Worm (Caenorhabditis elegans) whole organism, young adult: Measurements from ENCODE around the gene C25H3.10.
A peak's percentile ranks its signal among the peaks of the same experiment; 100 is the strongest.

Experiments
- B0019.2 ChIP-seq: fragments of 200-800 bp; sonication (Bioruptor generic); conservative IDR thresholded peaks from 2 replicates; pipeline ENCODE4 v1.3.6; 2022; ENCODE audit warnings: missing genetic modification reagents, missing genetic modification characterization, missing compliant biosample characterization
- B0261.1 ChIP-seq: sonication (generic microtip); optimal IDR thresholded peaks from 2 replicates; lab custom pipeline; 2016; ENCODE audit warnings: mild to moderate bottlenecking, missing genetic modification characterization, moderate library complexity, missing compliant biosample characterization
- B0336.3 ChIP-seq: fragments of 200-800 bp; sonication (Bioruptor generic); IDR thresholded peaks from 2 replicates; pipeline ENCODE4 v1.3.6; 2022; ENCODE audit warnings: missing genetic modification characterization, missing compliant biosample characterization
- D2030.7 ChIP-seq: fragments of 200-800 bp; sonication (Bioruptor generic); IDR thresholded peaks from 2 replicates; pipeline ENCODE4 v1.3.6; 2022; ENCODE audit warnings: missing genetic modification reagents, missing genetic modification characterization, missing compliant biosample characterization
- F22D6.2 ChIP-seq: sonication (generic microtip); optimal IDR thresholded peaks from 2 replicates; lab custom pipeline; 2016; ENCODE audit warnings: mild to moderate bottlenecking, missing genetic modification characterization, missing compliant biosample characterization
- F23B12.7 ChIP-seq: sonication (generic microtip); optimal IDR thresholded peaks from 2 replicates; lab custom pipeline; 2017; ENCODE audit warnings: missing genetic modification characterization, mild to moderate bottlenecking, missing compliant biosample characterization, antibody characterized with exemption, moderate library complexity; ENCODE audit not compliant: insufficient read depth
- F33H1.4 ChIP-seq: fragments of 200-800 bp; sonication (Bioruptor generic); IDR thresholded peaks from 2 replicates; pipeline ENCODE4 v1.3.6; 2022; ENCODE audit warnings: missing genetic modification reagents, missing genetic modification characterization, missing compliant biosample characterization
- F37B4.10 ChIP-seq: fragments of 200-800 bp; sonication (Bioruptor generic); IDR thresholded peaks from 2 replicates; pipeline ENCODE4 v1.3.6; 2022; ENCODE audit warnings: missing genetic modification characterization, missing compliant biosample characterization
- F39B2.1 ChIP-seq: fragments of 200-800 bp; sonication (Bioruptor generic); IDR thresholded peaks from 2 replicates; pipeline ENCODE4 v1.3.6; 2022; ENCODE audit warnings: missing genetic modification reagents, missing genetic modification characterization, missing compliant biosample characterization
- F55B11.4 ChIP-seq: sonication (generic microtip); optimal IDR thresholded peaks from 2 replicates; lab custom pipeline; 2016; ENCODE audit warnings: missing compliant biosample characterization, missing genetic modification characterization, borderline replicate concordance; ENCODE audit not compliant: insufficient read depth
- T26A5.8 ChIP-seq: sonication (generic microtip); optimal IDR thresholded peaks from 2 replicates; lab custom pipeline; 2016; ENCODE audit warnings: missing genetic modification characterization, missing compliant biosample characterization
- Y53F4B.3 ChIP-seq: fragments of 200-800 bp; sonication (Bioruptor generic); IDR thresholded peaks from 2 replicates; pipeline ENCODE4 v1.3.6; 2022; ENCODE audit warnings: missing genetic modification reagents, missing genetic modification characterization, missing compliant biosample characterization
- Y53G8AR.9 ChIP-seq: fragments of 200-800 bp; sonication (Bioruptor generic); conservative IDR thresholded peaks from 2 replicates; pipeline ENCODE4 v1.3.6; 2022; ENCODE audit warnings: missing genetic modification reagents, missing genetic modification characterization, missing compliant biosample characterization
- Y56A3A.18 ChIP-seq: fragments of 200-800 bp; sonication (Bioruptor generic); IDR thresholded peaks from 2 replicates; pipeline ENCODE4 v1.3.6; 2022; ENCODE audit warnings: missing genetic modification reagents, missing genetic modification characterization, missing compliant biosample characterization
- Y79H2A.3 ChIP-seq: fragments of 200-800 bp; sonication (Bioruptor generic); conservative IDR thresholded peaks from 2 replicates; pipeline ENCODE4 v1.3.6; 2022; ENCODE audit warnings: missing genetic modification reagents, missing genetic modification characterization, missing compliant biosample characterization
- Y95B8A.8 ChIP-seq: fragments of 200-800 bp; sonication (Bioruptor generic); IDR thresholded peaks from 2 replicates; pipeline ENCODE4 v1.3.6; 2022; ENCODE audit warnings: missing genetic modification reagents, missing genetic modification characterization, missing compliant biosample characterization
- aptf-3 ChIP-seq: fragments of 200-800 bp; sonication (Bioruptor generic); IDR thresholded peaks from 2 replicates; pipeline ENCODE4 v1.3.6; 2022; ENCODE audit warnings: missing genetic modification characterization, missing compliant biosample characterization
- atf-7 ChIP-seq: sonication (generic microtip); optimal IDR thresholded peaks from 2 replicates; lab custom pipeline; 2017; ENCODE audit warnings: mild to moderate bottlenecking, missing genetic modification characterization, missing compliant biosample characterization
- athp-1 ChIP-seq: sonication (generic microtip); optimal IDR thresholded peaks from 2 replicates; lab custom pipeline; 2017; ENCODE audit warnings: mild to moderate bottlenecking, missing genetic modification characterization, missing compliant biosample characterization
- attf-5 ChIP-seq: fragments of 200-800 bp; sonication (Bioruptor generic); optimal IDR thresholded peaks from 2 replicates; lab custom pipeline; 2018; ENCODE audit warnings: mild to moderate bottlenecking, missing genetic modification characterization, missing compliant biosample characterization
- cebp-1 ChIP-seq, 2 experiments: fragments of 200-800 bp in 1 of 2; sonication (Bioruptor generic) in 1 of 2; sonication (generic microtip) in 1 of 2; IDR thresholded peaks in 1 of 2; optimal IDR thresholded peaks in 1 of 2; 2 replicates each; pipeline versions ENCODE4 v1.3.6 to Lab custom; 2017 to 2022; ENCODE audit warnings: missing compliant biosample characterization in 2 of 2, missing genetic modification characterization in 2 of 2, mild to moderate bottlenecking in 1 of 2, missing genetic modification reagents in 1 of 2, moderate library complexity in 1 of 2
- ceh-100 ChIP-seq: fragments of 200-800 bp; sonication (Bioruptor generic); IDR thresholded peaks from 2 replicates; pipeline ENCODE4 v1.3.6; 2022; ENCODE audit warnings: missing genetic modification reagents, missing genetic modification characterization, missing compliant biosample characterization
- ceh-27 ChIP-seq: fragments of 200-800 bp; sonication (Bioruptor generic); optimal IDR thresholded peaks from 2 replicates; lab custom pipeline; 2018; ENCODE audit warnings: mild to moderate bottlenecking, missing genetic modification characterization, moderate library complexity, missing compliant biosample characterization
- ceh-79 ChIP-seq: sonication (generic microtip); optimal IDR thresholded peaks from 2 replicates; lab custom pipeline; 2017; ENCODE audit warnings: mild to moderate bottlenecking, missing genetic modification characterization, missing compliant biosample characterization
- dpl-1 ChIP-seq: fragments of 150-350 bp; optimal IDR thresholded peaks from 2 replicates; lab custom pipeline; 2014; ENCODE audit warnings: missing biosample characterization, missing genetic modification reagents, missing genetic modification characterization
- egl-18 ChIP-seq: fragments of 200-800 bp; sonication (Bioruptor generic); IDR thresholded peaks from 2 replicates; pipeline ENCODE4 v1.3.6; 2022; ENCODE audit warnings: missing genetic modification reagents, missing genetic modification characterization, missing compliant biosample characterization
- egl-44 ChIP-seq: fragments of 200-800 bp; sonication (Bioruptor generic); IDR thresholded peaks from 2 replicates; pipeline ENCODE4 v1.3.6; 2022; ENCODE audit warnings: missing genetic modification reagents, missing genetic modification characterization, missing compliant biosample characterization
- egrh-3 ChIP-seq: fragments of 200-800 bp; sonication (Bioruptor generic); IDR thresholded peaks from 2 replicates; pipeline ENCODE4 v1.3.6; 2022; ENCODE audit warnings: missing genetic modification reagents, missing genetic modification characterization, missing compliant biosample characterization
- fkh-3 ChIP-seq: sonication (generic microtip); optimal IDR thresholded peaks from 2 replicates; lab custom pipeline; 2016; ENCODE audit warnings: mild to moderate bottlenecking, missing genetic modification characterization, missing compliant biosample characterization
- him-1 ChIP-seq: sonication (generic microtip); optimal IDR thresholded peaks from 2 replicates; lab custom pipeline; 2016; ENCODE audit warnings: missing genotype, missing genetic modification reagents, missing genetic modification characterization, missing compliant biosample characterization
- hmg-20 ChIP-seq: fragments of 200-800 bp; sonication (Bioruptor generic); IDR thresholded peaks from 2 replicates; pipeline ENCODE4 v1.3.6; 2022; ENCODE audit warnings: missing genetic modification reagents, missing genetic modification characterization, missing compliant biosample characterization
- hrde-1 ChIP-seq: sonication (generic microtip); optimal IDR thresholded peaks from 2 replicates; lab custom pipeline; 2016; ENCODE audit warnings: missing genetic modification characterization, mild to moderate bottlenecking, missing compliant biosample characterization, moderate library complexity, missing genotype, missing genetic modification reagents, borderline replicate concordance
- madf-10 ChIP-seq: sonication (generic microtip); optimal IDR thresholded peaks from 2 replicates; lab custom pipeline; 2016; ENCODE audit warnings: mild to moderate bottlenecking, missing genetic modification characterization, missing compliant biosample characterization
- mcd-1 ChIP-seq: fragments of 200-800 bp; sonication (Bioruptor generic); IDR thresholded peaks from 2 replicates; pipeline ENCODE4 v1.3.6; 2022; ENCODE audit warnings: missing genetic modification reagents, missing genetic modification characterization, missing compliant biosample characterization
- mel-28 ChIP-seq: sonication (generic microtip); optimal IDR thresholded peaks from 2 replicates; lab custom pipeline; 2016; ENCODE audit warnings: borderline replicate concordance, mild to moderate bottlenecking, missing genetic modification characterization, missing compliant biosample characterization
- nhr-80 ChIP-seq: sonication (generic microtip); optimal IDR thresholded peaks from 2 replicates; lab custom pipeline; 2016; ENCODE audit warnings: missing genetic modification characterization, missing compliant biosample characterization
- nhr-90 ChIP-seq: sonication (generic microtip); optimal IDR thresholded peaks from 2 replicates; lab custom pipeline; 2016; ENCODE audit warnings: missing genotype, mild to moderate bottlenecking, missing genetic modification characterization, missing compliant biosample characterization
- pha-4 ChIP-seq: fragments of 150-350 bp; sonication (generic microtip); optimal IDR thresholded peaks from 2 replicates; lab custom pipeline; 2014; ENCODE audit warnings: missing biosample characterization, missing genetic modification reagents, missing genetic modification characterization
- sdz-38 ChIP-seq: sonication (generic microtip); optimal IDR thresholded peaks from 2 replicates; lab custom pipeline; 2016; ENCODE audit warnings: missing genotype, missing genetic modification characterization, missing compliant biosample characterization
- sea-2 ChIP-seq: fragments of 200-800 bp; sonication (Bioruptor generic); IDR thresholded peaks from 2 replicates; pipeline ENCODE4 v1.3.6; 2022; ENCODE audit warnings: missing genetic modification characterization, missing compliant biosample characterization
- snpc-3.4 ChIP-seq: sonication (generic microtip); optimal IDR thresholded peaks from 2 replicates; lab custom pipeline; 2017; ENCODE audit warnings: missing genetic modification characterization, mild to moderate bottlenecking, missing compliant biosample characterization, antibody characterized with exemption, moderate library complexity, missing genotype, missing genetic modification reagents
- tbx-9 ChIP-seq: sonication (generic microtip); optimal IDR thresholded peaks from 2 replicates; lab custom pipeline; 2016; ENCODE audit warnings: borderline replicate concordance, missing genetic modification characterization, inconsistent platforms, missing compliant biosample characterization
- zfh-2 ChIP-seq: fragments of 200-800 bp; sonication (Bioruptor generic); conservative IDR thresholded peaks from 2 replicates; pipeline ENCODE4 v1.3.6; 2022; ENCODE audit warnings: missing genetic modification reagents, missing genetic modification characterization, missing compliant biosample characterization
- ztf-22 ChIP-seq: fragments of 200-800 bp; sonication (Bioruptor generic); optimal IDR thresholded peaks from 2 replicates; lab custom pipeline; 2018; ENCODE audit warnings: mild to moderate bottlenecking, missing genetic modification characterization, moderate library complexity, missing compliant biosample characterization
- ztf-25 ChIP-seq: fragments of 200-800 bp; sonication (Bioruptor generic); IDR thresholded peaks from 2 replicates; pipeline ENCODE4 v1.3.6; 2022; ENCODE audit warnings: missing genetic modification reagents, missing genetic modification characterization, missing compliant biosample characterization
- ztf-26 ChIP-seq: sonication (generic microtip); optimal IDR thresholded peaks from 2 replicates; lab custom pipeline; 2017; ENCODE audit warnings: missing genetic modification characterization, missing compliant biosample characterization

C25H3.10 gene

DNA sequence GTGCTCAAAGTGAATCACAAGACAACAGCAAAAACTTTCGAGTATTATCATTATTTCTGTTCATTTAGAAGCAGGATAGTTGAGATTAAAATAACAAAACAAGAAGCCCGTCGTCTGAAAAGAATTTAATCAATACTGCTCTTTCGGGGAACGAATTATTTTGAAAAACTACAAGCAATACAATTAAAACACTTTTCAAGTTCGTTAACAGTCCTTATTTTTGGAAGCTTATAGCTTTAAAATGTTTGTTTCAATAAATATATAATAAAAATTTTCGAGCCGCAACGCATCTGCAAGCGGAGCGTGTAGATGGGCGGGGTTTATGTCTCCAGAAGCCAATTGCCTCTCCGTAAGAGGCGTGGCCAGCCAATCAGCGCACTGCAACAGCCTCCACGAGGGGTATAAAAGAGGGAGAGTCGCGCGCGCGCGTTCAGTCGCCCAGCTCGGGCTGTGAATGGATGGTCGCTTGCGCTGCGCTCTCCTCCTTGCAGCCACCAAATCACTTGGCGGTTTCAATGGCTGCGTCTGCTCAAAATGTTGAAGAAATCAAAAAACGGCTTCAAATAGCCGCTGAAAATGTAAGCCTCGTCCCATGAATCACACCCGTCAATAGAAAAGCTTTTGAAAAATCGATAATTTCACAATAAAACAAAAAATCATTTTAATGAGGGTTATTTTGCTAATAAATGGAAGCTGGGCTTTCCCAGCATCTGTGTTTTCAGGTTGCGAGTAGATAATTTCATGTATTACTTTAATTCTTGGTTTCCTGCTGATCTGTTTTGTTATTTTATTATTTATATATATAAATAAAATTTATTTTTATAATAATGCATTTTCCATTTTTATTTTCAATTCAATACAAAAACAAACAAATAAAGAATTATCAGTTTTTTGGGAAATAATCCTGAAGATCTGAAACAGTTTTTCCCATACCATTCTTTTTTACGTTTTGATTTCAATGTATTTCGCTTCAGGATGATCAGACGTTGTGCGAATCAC lies 37.7 kb downstream of the C25H3.10 start, which contains the start of the genes ift-43 and mdt-26 (continued):
- TF ChIP-seq hmg-20 (GFP tag; lab: Robert Waterston, UW) (peak; percentile 10; the same call in 1 of the 2 replicates), mel-28 (tag; lab: Kevin White, UChicago) (peak; percentile 11), snpc-3.4 (no peak), nhr-90 (tag; lab: Kevin White, UChicago) (peak; percentile 6), ceh-79 (no peak), F37B4.10 (GFP tag; lab: Robert Waterston, UW) (no peak), sea-2 (GFP tag; lab: Robert Waterston, UW) (0 out of 2 replicates have a peak, but pooled peaks have one; percentile 65), ceh-100 (peak; percentile 80), tbx-9 (tag; lab: Kevin White, UChicago) (no peak), B0336.3 (GFP tag; lab: Robert Waterston, UW) (no peak), F55B11.4 (tag; lab: Kevin White, UChicago) (no peak), Y95B8A.8 (GFP tag; lab: Robert Waterston, UW) (peak; percentile 65), B0261.1 (tag; lab: Kevin White, UChicago) (no peak), aptf-3 (GFP tag; lab: Robert Waterston, UW) (no peak), zfh-2 (peak; percentile 99), F23B12.7 (tag; lab: Kevin White, UChicago) (peak; percentile 85), Y53F4B.3 (GFP tag; lab: Robert Waterston, UW) (0 out of 2 replicates have a peak, but pooled peaks have one; percentile 37), ztf-22 (GFP tag; lab: Kevin White, UChicago) (no peak), cebp-1 (GFP tag; IDR thresholded peaks at IDR 0.05; lab: Robert Waterston, UW) (peak; percentile 77), cebp-1 (tag; optimal IDR thresholded peaks at IDR 0.05; lab: Kevin White, UChicago) (peak; percentile 80), ztf-26 (peak; percentile 87), pha-4 (tag; lab: Kevin White, UChicago) (no peak), D2030.7 (peak; percentile 72), mcd-1 (GFP tag; lab: Robert Waterston, UW) (peak; percentile 85), attf-5 (peak; percentile 77), egl-44 (GFP tag; lab: Robert Waterston, UW) (peak; percentile 81), Y53G8AR.9 (GFP tag; lab: Robert Waterston, UW) (peak; percentile 66; the same call in 1 of the 2 replicates), T26A5.8 (no peak), ceh-27 (GFP tag; lab: Kevin White, UChicago) (peak; percentile 84), Y56A3A.18 (no peak), sdz-38 (tag; lab: Kevin White, UChicago) (peak; percentile 16), F22D6.2 (peak; percentile 24), hrde-1 (tag; lab: Kevin White, UChicago) (no peak), B0019.2 (GFP tag; lab: Robert Waterston, UW) (no peak), dpl-1 (GFP tag; lab: Kevin White, UChicago) (peak; percentile 40), F33H1.4 (GFP tag; lab: Robert Waterston, UW) (0 out of 2 replicates have a peak, but pooled peaks have one; percentile 43)

- TF ChIP-seq Y79H2A.3 (GFP tag; lab: Robert Waterston, UW) (no peak), atf-7 (tag; lab: Kevin White, UChicago) (no peak), Y53G8AR.9 (GFP tag; lab: Robert Waterston, UW) (no peak), F39B2.1 (GFP tag; lab: Robert Waterston, UW) (no peak), fkh-3 (tag; lab: Kevin White, UChicago) (no peak), nhr-80 (tag; lab: Kevin White, UChicago) (no peak), egl-18 (GFP tag; lab: Robert Waterston, UW) (no peak), F22D6.2 (no peak), athp-1 (no peak), ztf-25 (GFP tag; lab: Robert Waterston, UW) (no peak), zfh-2 (no peak), B0336.3 (GFP tag; lab: Robert Waterston, UW) (no peak), madf-10 (tag; lab: Kevin White, UChicago) (no peak), him-1 (tag; lab: Kevin White, UChicago) (no peak), egrh-3 (no peak)
Measured at ce11 chrII:5660155-5660554, 38.6 kb downstream of the C25H3.10 start.
